Fruit fly (Drosophila melanogaster) whole organism, larva: Measurements from ENCODE around the gene CG32085.

Source experiments
- noc ChIP-seq: fragments of 200-800 bp; sonication (Bioruptor generic); optimal IDR thresholded peaks from 3 replicates; lab custom pipeline; 2019; ENCODE audit warnings: missing biosample characterization, mild to moderate bottlenecking, missing genetic modification characterization, moderate library complexity

The CG32085 gene

dm6 chr3L:11602040-11602439, 78.1 kb downstream of the CG32085 start:
- no peak for TF ChIP-seq noc

DNA sequence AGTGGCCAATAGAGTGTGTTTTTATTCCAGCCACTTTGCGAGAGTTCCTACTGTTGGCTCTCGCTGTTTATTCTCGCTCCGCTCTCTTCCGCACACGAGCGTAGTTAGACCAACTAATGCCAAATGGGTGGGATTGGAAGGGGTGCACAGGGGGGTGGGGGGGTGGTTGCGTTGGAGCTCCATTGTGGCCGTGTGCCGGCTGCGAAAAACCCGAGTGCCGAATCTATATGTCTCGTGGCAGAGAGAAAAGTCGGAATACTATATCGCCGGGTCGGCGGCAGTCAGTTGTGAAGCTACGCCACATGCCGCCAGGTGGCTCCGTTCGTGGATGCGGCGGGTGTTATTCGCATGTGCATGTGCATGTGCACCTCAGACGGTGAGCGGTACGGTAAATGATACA, 79.0 kb downstream of the CG32085 start:
- TF ChIP-seq noc = no peak
